Fruit fly (Drosophila melanogaster) whole organism, embryonic: ENCODE results near the gene CG4218.
A peak's percentile ranks its signal among the peaks of the same experiment; 100 is the strongest.

ENCODE experiments used
- Ada2b ChIP-seq: fragments of 200-800 bp; sonication (Bioruptor generic); IDR thresholded peaks from 2 replicates; pipeline ENCODE4 v1.3.6; 2022; ENCODE audit warnings: missing biosample characterization, missing genetic modification characterization
- CG10654 ChIP-seq: fragments of 200-800 bp; sonication (Bioruptor generic); optimal IDR thresholded peaks from 2 replicates; lab custom pipeline; 2016; ENCODE audit warnings: missing biosample characterization, missing genetic modification characterization
- CG11456 ChIP-seq: fragments of 200-800 bp; sonication (Bioruptor generic); IDR thresholded peaks from 3 replicates; pipeline ENCODE4 v1.3.6; 2022; ENCODE audit warnings: missing biosample characterization, missing genetic modification characterization
- CG12391 ChIP-seq: fragments of 200-800 bp; sonication (Bioruptor generic); optimal IDR thresholded peaks from 3 replicates; lab custom pipeline; 2018; ENCODE audit warnings: missing biosample characterization, mild to moderate bottlenecking, missing genetic modification characterization, moderate library complexity
- CG13624 ChIP-seq: fragments of 200-800 bp; sonication (Bioruptor generic); optimal IDR thresholded peaks from 2 replicates; lab custom pipeline; 2016; ENCODE audit warnings: missing biosample characterization, missing genetic modification characterization
- CG14965 ChIP-seq: fragments of 200-800 bp; sonication (Bioruptor generic); optimal IDR thresholded peaks from 2 replicates; lab custom pipeline; 2016; ENCODE audit warnings: missing biosample characterization, missing genetic modification characterization, borderline replicate concordance
- CG1602 ChIP-seq: fragments of 200-800 bp; sonication (Bioruptor generic); optimal IDR thresholded peaks from 3 replicates; lab custom pipeline; 2016; ENCODE audit warnings: missing biosample characterization, missing genetic modification characterization
- CG1603 ChIP-seq: fragments of 200-800 bp; sonication (Bioruptor generic); optimal IDR thresholded peaks from 2 replicates; lab custom pipeline; 2019; ENCODE audit warnings: missing biosample characterization, mild to moderate bottlenecking, missing genetic modification characterization, moderate library complexity
- CG16813 ChIP-seq: fragments of 200-800 bp; sonication (Bioruptor generic); IDR thresholded peaks from 3 replicates; pipeline ENCODE4 v1.3.6; 2022; ENCODE audit warnings: missing biosample characterization, missing genetic modification characterization; ENCODE audit not compliant: partially characterized antibody
- CG2889 ChIP-seq: fragments of 200-800 bp; sonication (Bioruptor generic); IDR thresholded peaks from 3 replicates; pipeline ENCODE4 v1.3.6; 2022; ENCODE audit warnings: missing biosample characterization, missing genetic modification characterization
- CG3407 ChIP-seq: fragments of 200-800 bp; sonication (Bioruptor generic); optimal IDR thresholded peaks from 2 replicates; lab custom pipeline; 2018; ENCODE audit warnings: missing biosample characterization, mild to moderate bottlenecking, missing genetic modification characterization
- CG4328 ChIP-seq: fragments of 200-800 bp; sonication (Bioruptor generic); optimal IDR thresholded peaks from 3 replicates; lab custom pipeline; 2017; ENCODE audit warnings: missing biosample characterization, missing genetic modification reagents, missing genetic modification characterization
- CG4707 ChIP-seq: fragments of 200-800 bp; sonication (Bioruptor generic); optimal IDR thresholded peaks from 2 replicates; lab custom pipeline; 2018; ENCODE audit warnings: missing biosample characterization, mild to moderate bottlenecking, missing genetic modification characterization, moderate library complexity
- CG5953 ChIP-seq: fragments of 200-800 bp; sonication (Bioruptor generic); IDR thresholded peaks from 2 replicates; pipeline ENCODE4 v1.3.6; 2022; ENCODE audit warnings: missing biosample characterization, missing genetic modification characterization
- CG6791 ChIP-seq: fragments of 200-800 bp; sonication (Bioruptor generic); IDR thresholded peaks from 3 replicates; pipeline ENCODE4 v1.3.6; 2022; ENCODE audit warnings: missing biosample characterization, missing genetic modification characterization; ENCODE audit not compliant: partially characterized antibody
- CG7271 ChIP-seq: fragments of 200-800 bp; sonication (Bioruptor generic); optimal IDR thresholded peaks from 2 replicates; lab custom pipeline; 2018; ENCODE audit warnings: missing biosample characterization, mild to moderate bottlenecking, missing genetic modification characterization, moderate library complexity
- CG9215 ChIP-seq: fragments of 200-800 bp; sonication (Bioruptor generic); IDR thresholded peaks from 2 replicates; pipeline ENCODE4 v1.3.6; 2022; ENCODE audit warnings: missing biosample characterization, missing genetic modification characterization
- E2f2 ChIP-seq: fragments of 200-800 bp; sonication (Bioruptor generic); IDR thresholded peaks from 2 replicates; pipeline ENCODE4 v1.3.6; 2022; ENCODE audit warnings: missing biosample characterization, missing genetic modification characterization
- ERR ChIP-seq: fragments of 200-800 bp; sonication (Bioruptor generic); optimal IDR thresholded peaks from 2 replicates; lab custom pipeline; 2016; ENCODE audit warnings: missing biosample characterization, missing genetic modification characterization
- Ets97D ChIP-seq: fragments of 200-800 bp; sonication (Bioruptor generic); optimal IDR thresholded peaks from 3 replicates; lab custom pipeline; 2016; ENCODE audit warnings: missing biosample characterization, missing genetic modification characterization
- Fer3 ChIP-seq: fragments of 200-800 bp; sonication (Bioruptor generic); optimal IDR thresholded peaks from 2 replicates; lab custom pipeline; 2018; ENCODE audit warnings: missing biosample characterization, mild to moderate bottlenecking, missing genetic modification characterization, moderate library complexity
- HLH54F ChIP-seq: fragments of 200-800 bp; sonication (Bioruptor generic); optimal IDR thresholded peaks from 3 replicates; lab custom pipeline; 2016; ENCODE audit warnings: missing biosample characterization, missing genetic modification characterization
- Mes4 ChIP-seq: fragments of 200-800 bp; sonication (Bioruptor generic); optimal IDR thresholded peaks from 2 replicates; lab custom pipeline; 2016; ENCODE audit warnings: missing biosample characterization, missing genetic modification characterization
- NC2β ChIP-seq: fragments of 200-800 bp; sonication (Bioruptor generic); optimal IDR thresholded peaks from 2 replicates; lab custom pipeline; 2016; ENCODE audit warnings: missing biosample characterization, missing genetic modification characterization
- NFAT ChIP-seq: fragments of 200-800 bp; sonication (Bioruptor generic); IDR thresholded peaks from 2 replicates; pipeline ENCODE4 v1.3.6; 2022; ENCODE audit warnings: missing biosample characterization, missing genetic modification characterization
- Nf-YA ChIP-seq: fragments of 200-800 bp; sonication (Bioruptor generic); IDR thresholded peaks from 2 replicates; pipeline ENCODE4 v1.3.6; 2022; ENCODE audit warnings: missing biosample characterization, missing genetic modification characterization
- Nf-YB ChIP-seq: fragments of 200-800 bp; sonication (Bioruptor generic); optimal IDR thresholded peaks from 3 replicates; lab custom pipeline; 2019; ENCODE audit warnings: missing biosample characterization, mild to moderate bottlenecking, missing genetic modification characterization, moderate library complexity
- Sox100B ChIP-seq: fragments of 200-800 bp; sonication (Bioruptor generic); optimal IDR thresholded peaks from 3 replicates; lab custom pipeline; 2018; ENCODE audit warnings: missing biosample characterization, mild to moderate bottlenecking, missing genetic modification characterization
- Stat92E ChIP-seq, 3 experiments: fragments of >200 bp in 2 of 3; fragments of 200-800 bp in 1 of 3; sonication (Bioruptor generic) in 1 of 3; optimal IDR thresholded peaks; 2 replicates each; lab custom pipeline; 2017 to 2019; ENCODE audit warnings: missing biosample characterization in 3 of 3, missing genetic modification characterization in 3 of 3, mild to moderate bottlenecking in 1 of 3, moderate library complexity in 1 of 3
- Tbp ChIP-seq: fragments of >200 bp; optimal IDR thresholded peaks from 2 replicates; lab custom pipeline; 2018; ENCODE audit warnings: missing biosample characterization, missing genetic modification characterization
- aop ChIP-seq: fragments of 200-800 bp; sonication (Bioruptor generic); IDR thresholded peaks from 2 replicates; pipeline ENCODE4 v1.3.6; 2022; ENCODE audit warnings: missing biosample characterization, missing genetic modification characterization
- ash1 ChIP-seq: fragments of 200-800 bp; sonication (Bioruptor generic); optimal IDR thresholded peaks from 2 replicates; lab custom pipeline; 2018; ENCODE audit warnings: missing biosample characterization, mild to moderate bottlenecking, missing genetic modification characterization
- bowl ChIP-seq: fragments of 200-800 bp; sonication (Bioruptor generic); IDR thresholded peaks from 2 replicates; pipeline ENCODE4 v1.3.6; 2022; ENCODE audit warnings: missing biosample characterization, missing genetic modification characterization
- br ChIP-seq: fragments of >200 bp; optimal IDR thresholded peaks from 2 replicates; lab custom pipeline; 2017
- cato ChIP-seq: fragments of 200-800 bp; sonication (Bioruptor generic); optimal IDR thresholded peaks from 2 replicates; lab custom pipeline; 2016; ENCODE audit warnings: missing biosample characterization, missing genetic modification characterization, borderline replicate concordance
- dmrt11E ChIP-seq: fragments of 200-800 bp; sonication (Bioruptor generic); optimal IDR thresholded peaks from 3 replicates; lab custom pipeline; 2018; ENCODE audit warnings: missing biosample characterization, mild to moderate bottlenecking, missing genetic modification characterization, moderate library complexity
- fu2 ChIP-seq: fragments of 200-800 bp; sonication (Bioruptor generic); optimal IDR thresholded peaks from 2 replicates; lab custom pipeline; 2016; ENCODE audit warnings: missing biosample characterization, missing genetic modification characterization
- gsb ChIP-seq: fragments of 200-800 bp; sonication (Bioruptor generic); IDR thresholded peaks from 2 replicates; pipeline ENCODE4 v1.3.6; 2022; ENCODE audit warnings: missing biosample characterization, missing genetic modification characterization
- insv ChIP-seq, 2 experiments: fragments of 200-800 bp; sonication (Bioruptor generic); optimal IDR thresholded peaks; 3 replicates each; lab custom pipeline; 2016 to 2018; ENCODE audit warnings: missing biosample characterization in 2 of 2, missing genetic modification characterization in 2 of 2
- jigr1 ChIP-seq: fragments of 200-800 bp; sonication (Bioruptor generic); IDR thresholded peaks from 3 replicates; pipeline ENCODE4 v1.3.6; 2022; ENCODE audit warnings: missing biosample characterization, missing genetic modification characterization
- jumu ChIP-seq: fragments of 200-800 bp; sonication (Bioruptor generic); optimal IDR thresholded peaks from 3 replicates; lab custom pipeline; 2016; ENCODE audit warnings: missing biosample characterization, missing genetic modification characterization
- nmo ChIP-seq: fragments of 200-800 bp; sonication (Bioruptor generic); optimal IDR thresholded peaks from 2 replicates; lab custom pipeline; 2018; ENCODE audit warnings: missing biosample characterization, mild to moderate bottlenecking, missing genetic modification characterization, moderate library complexity
- oc ChIP-seq: fragments of 200-800 bp; sonication (Bioruptor generic); optimal IDR thresholded peaks from 2 replicates; lab custom pipeline; 2018; ENCODE audit warnings: missing biosample characterization, mild to moderate bottlenecking, missing genetic modification characterization, moderate library complexity
- row ChIP-seq: fragments of 200-800 bp; sonication (Bioruptor generic); IDR thresholded peaks from 3 replicates; pipeline ENCODE4 v1.3.6; 2022; ENCODE audit warnings: missing biosample characterization, missing genetic modification characterization
- so ChIP-seq: fragments of 200-800 bp; sonication (Bioruptor generic); IDR thresholded peaks from 3 replicates; pipeline ENCODE4 v1.3.6; 2022; ENCODE audit warnings: missing biosample characterization, missing genetic modification characterization
- stc ChIP-seq: fragments of 200-800 bp; sonication (Bioruptor generic); IDR thresholded peaks from 2 replicates; pipeline ENCODE4 v1.3.6; 2022; ENCODE audit warnings: missing biosample characterization, missing genetic modification characterization
- tgo ChIP-seq: fragments of 200-800 bp; sonication (Bioruptor generic); IDR thresholded peaks from 3 replicates; pipeline ENCODE4 v1.3.6; 2022; ENCODE audit warnings: missing biosample characterization, missing genetic modification characterization
- ttk ChIP-seq: fragments of 200-800 bp; sonication (Bioruptor generic); IDR thresholded peaks from 2 replicates; pipeline ENCODE4 v2.1.2; 2022; ENCODE audit warnings: missing biosample characterization, missing genetic modification characterization
- vfl ChIP-seq: fragments of 200-800 bp; sonication (Bioruptor generic); optimal IDR thresholded peaks from 2 replicates; lab custom pipeline; 2016; ENCODE audit warnings: missing biosample characterization, missing genetic modification characterization
- vvl ChIP-seq: fragments of 200-800 bp; sonication (Bioruptor generic); IDR thresholded peaks from 2 replicates; pipeline ENCODE4 v1.3.6; 2022; ENCODE audit warnings: missing biosample characterization, missing genetic modification characterization

The CG4218 gene

dm6 chr2L:14553868-14554591, 5.1 kb upstream of the CG4218 start (continued):
- TF ChIP-seq tgo (GFP tag; lab: Robert Waterston, UW) (peak; percentile 44; the same call in 2 of the 3 replicates), vfl (no peak), CG6791 (GFP tag; lab: Robert Waterston, UW) (no peak), Sox100B (GFP tag; lab: Kevin White, UChicago) (peak; percentile 62), dmrt11E (peak; percentile 94), Tbp (GFP tag; lab: Kevin White, UChicago) (no peak), NFAT (GFP tag; lab: Robert Waterston, UW) (no peak), CG5953 (0 out of 2 replicates have a peak, but pooled peaks have one; percentile 9), CG4707 (no peak), bowl (GFP tag; lab: Robert Waterston, UW) (no peak), Mes4 (GFP tag; lab: Kevin White, UChicago) (peak; percentile 49), CG2889 (GFP tag; lab: Robert Waterston, UW) (0 out of 3 replicates have a peak, but pooled peaks have one; percentile 15), insv (GFP tag; optimal IDR thresholded peaks at IDR 0.05; lab: Kevin White, UChicago) (no peak), CG11456 (GFP tag; lab: Robert Waterston, UW) (0 out of 3 replicates have a peak, but pooled peaks have one; percentile 61), br (lab: Kevin White, UChicago) (no peak), NC2β (GFP tag; lab: Kevin White, UChicago) (peak; percentile 47), oc (peak; percentile 16), CG4328 (GFP tag; lab: Kevin White, UChicago) (peak; percentile 11), ttk (GFP tag; lab: Robert Waterston, UW) (no peak), aop (GFP tag; lab: Robert Waterston, UW) (no peak), Nf-YB (GFP tag; lab: Kevin White, UChicago) (peak; percentile 34), CG13624 (GFP tag; lab: Kevin White, UChicago) (peak; percentile 65), Ada2b (peak; percentile 30; the same call in 1 of the 2 replicates), CG14965 (peak; percentile 52), E2f2 (GFP tag; lab: Robert Waterston, UW) (peak; percentile 14; the same call in 1 of the 2 replicates), jigr1 (GFP tag; lab: Robert Waterston, UW) (no peak), Stat92E (GFP tag; optimal IDR thresholded peaks at IDR 0.05; lab: Kevin White, UChicago) (peak in 1 of 3 experiments; percentile 81), cato (GFP tag; lab: Kevin White, UChicago) (no peak), CG1603 (tag; lab: Kevin White, UChicago) (peak; percentile 82), stc (GFP tag; lab: Robert Waterston, UW) (peak; percentile 51), Ets97D (GFP tag; lab: Kevin White, UChicago) (peak; percentile 42), ERR (peak; percentile 53), row (GFP tag; lab: Robert Waterston, UW) (peak; percentile 74), Fer3 (tag; lab: Kevin White, UChicago) (peak; percentile 54), CG12391 (peak; percentile 67), CG1602 (GFP tag; lab: Kevin White, UChicago) (peak; percentile 73), CG16813 (GFP tag; lab: Robert Waterston, UW) (no peak), fu2 (GFP tag; lab: Kevin White, UChicago) (peak; percentile 0), CG3407 (GFP tag; lab: Kevin White, UChicago) (no peak), gsb (GFP tag; lab: Robert Waterston, UW) (no peak), CG10654 (peak; percentile 74), CG9215 (peak; percentile 57), Nf-YA (peak; percentile 46; the same call in 1 of the 2 replicates), so (GFP tag; lab: Robert Waterston, UW) (peak; percentile 78; the same call in 2 of the 3 replicates), HLH54F (peak; percentile 50), CG7271 (tag; lab: Kevin White, UChicago) (peak; percentile 77), ash1 (no peak), vvl (GFP tag; lab: Robert Waterston, UW) (peak; percentile 82), nmo (GFP tag; lab: Kevin White, UChicago) (peak; percentile 83), jumu (peak; percentile 84)
